Fruit fly (Drosophila melanogaster): Measurements from ENCODE around the gene SLIRP1.

Gene SLIRP1

DNA sequence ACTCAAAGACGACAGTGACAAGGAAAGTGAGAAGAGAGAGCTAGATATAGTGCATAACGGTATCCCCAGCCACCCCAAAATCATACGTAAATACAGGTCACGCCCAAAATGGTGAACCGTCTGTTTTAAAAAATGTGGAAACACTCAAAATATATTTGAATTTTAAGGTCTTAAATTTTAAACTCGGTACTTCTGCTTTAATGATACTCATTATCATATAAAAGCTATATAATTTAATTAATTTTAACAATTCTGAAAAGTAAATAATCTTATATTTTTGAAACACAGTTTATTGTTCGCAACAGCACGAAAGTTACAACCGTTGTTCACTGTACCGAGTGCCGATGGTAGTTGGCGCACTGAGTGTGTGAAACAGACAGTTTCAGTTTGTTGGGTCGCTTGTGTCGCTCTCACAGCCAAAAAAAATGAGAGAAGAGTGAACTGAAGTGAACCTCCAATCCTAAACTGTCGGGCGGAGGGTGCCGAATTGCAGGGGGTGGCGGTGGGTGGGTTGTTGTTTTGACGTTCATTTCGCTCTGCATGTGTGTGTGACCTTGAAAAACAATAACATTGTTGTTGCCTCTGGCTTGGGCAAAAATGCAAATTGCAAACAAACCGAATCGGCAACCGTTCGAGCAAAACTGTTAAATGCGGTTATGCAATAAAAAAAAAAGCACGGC is 47.4 kb upstream of the SLIRP1 start (continued):
- TF ChIP-seq hb (GFP tag; IDR thresholded peaks at IDR 0.05; ENCODE audit: partially characterized antibody) (no peak), Dip3 (GFP tag; optimal IDR thresholded peaks at IDR 0.05) (peak; percentile 39), CG8281 (tag; optimal IDR thresholded peaks at IDR 0.05) (peak; percentile 77), CG8089 (GFP tag; optimal IDR thresholded peaks at IDR 0.05) (peak; percentile 1), CG10274 (GFP tag; optimal IDR thresholded peaks at IDR 0.05) (peak; percentile 74), ttk (GFP tag; IDR thresholded peaks at IDR 0.05) (peak; percentile 83), HHEX (GFP tag; optimal IDR thresholded peaks at IDR 0.05) (peak; percentile 92), B-H2 (GFP tag; optimal IDR thresholded peaks at IDR 0.05) (peak; percentile 93), bbx (GFP tag; IDR thresholded peaks at IDR 0.05; ENCODE audit: partially characterized antibody) (peak; percentile 23; the same call in 1 of the 2 replicates), fru (optimal IDR thresholded peaks at IDR 0.05) (no peak), Sox102F (GFP tag; optimal IDR thresholded peaks at IDR 0.05) (peak; percentile 94), tio (GFP tag; optimal IDR thresholded peaks at IDR 0.05) (peak; percentile 91), CG6254 (GFP tag; optimal IDR thresholded peaks at IDR 0.05) (peak; percentile 81), Opbp (GFP tag; IDR thresholded peaks at IDR 0.05; ENCODE audit: partially characterized antibody) (no peak), CG8478 (optimal IDR thresholded peaks at IDR 0.05) (no peak), kni (GFP tag; optimal IDR thresholded peaks at IDR 0.05) (peak; percentile 84), Gsc (GFP tag; IDR thresholded peaks at IDR 0.05) (peak; percentile 69), Lpt (GFP tag; optimal IDR thresholded peaks at IDR 0.05) (no peak), CG10959 (GFP tag; IDR thresholded peaks at IDR 0.05) (peak; percentile 59), mam (GFP tag; optimal IDR thresholded peaks at IDR 0.05) (peak; percentile 53), dysf (GFP tag; IDR thresholded peaks at IDR 0.05) (peak; percentile 94), mirr (GFP tag; optimal IDR thresholded peaks at IDR 0.05) (peak; percentile 47), CG3995 (GFP tag; optimal IDR thresholded peaks at IDR 0.05) (peak; percentile 32), CG11093 (GFP tag; IDR thresholded peaks at IDR 0.05) (peak; percentile 83), gfzf (GFP tag; optimal IDR thresholded peaks at IDR 0.05) (no peak), CG16815 (GFP tag; optimal IDR thresholded peaks at IDR 0.05) (peak; percentile 87), ash1 (GFP tag; optimal IDR thresholded peaks at IDR 0.05) (peak; percentile 57), sd (tag; optimal IDR thresholded peaks at IDR 0.05) (peak; percentile 77), ro (GFP tag; IDR thresholded peaks at IDR 0.05) (no peak; the same call in 1 of the 2 replicates), CG11085 (GFP tag; IDR thresholded peaks at IDR 0.05) (peak; percentile 74; the same call in 1 of the 2 replicates), fd64A (GFP tag; optimal IDR thresholded peaks at IDR 0.05) (peak; percentile 68), sisA (GFP tag; IDR thresholded peaks at IDR 0.05) (peak; percentile 92), CG14441 (GFP tag; IDR thresholded peaks at IDR 0.05) (peak; percentile 82), CG1792 (GFP tag; optimal IDR thresholded peaks at IDR 0.05) (no peak), tap (tag; optimal IDR thresholded peaks at IDR 0.05) (peak; percentile 91), CG4404 (GFP tag; IDR thresholded peaks at IDR 0.05) (peak; percentile 84), ATbp (GFP tag; optimal IDR thresholded peaks at IDR 0.05) (peak; percentile 92), crp (GFP tag; optimal IDR thresholded peaks at IDR 0.05) (peak in 1 of 2 experiments; percentile 57), knrl (GFP tag; IDR thresholded peaks at IDR 0.05; ENCODE audit: partially characterized antibody) (no peak), sna (GFP tag; IDR thresholded peaks at IDR 0.05; ENCODE audit: partially characterized antibody) (no peak), lilli (GFP tag; optimal IDR thresholded peaks at IDR 0.05) (peak; percentile 83), gem (tag; optimal IDR thresholded peaks at IDR 0.05) (peak; percentile 96), Antp (GFP tag; optimal IDR thresholded peaks at IDR 0.05) (peak; percentile 40), Max (GFP tag; optimal IDR thresholded peaks at IDR 0.05) (peak; percentile 76), CG9876 (GFP tag; optimal IDR thresholded peaks at IDR 0.05) (no peak), crc (GFP tag; optimal IDR thresholded peaks at IDR 0.05) (no peak), eve (GFP tag; optimal IDR thresholded peaks at IDR 0.05) (no peak), Meics (GFP tag; optimal IDR thresholded peaks at IDR 0.05) (peak; percentile 95), Mrtf (GFP tag; IDR thresholded peaks at IDR 0.05) (peak; percentile 74), Ada2b (GFP tag; IDR thresholded peaks at IDR 0.05) (peak; percentile 90)

Measured in whole organism, embryonic.